Fruit fly (Drosophila melanogaster): ENCODE measurements around the gene CG34174.

The CG34174 gene

dm6 chr2L:2198613-2199432, 15.2 kb upstream of the CG34174 start (continued):
- TF ChIP-seq Ets21C (GFP tag; optimal IDR thresholded peaks at IDR 0.05) (peak; percentile 98), CG1621 (tag; optimal IDR thresholded peaks at IDR 0.05) (peak; percentile 94), CG34406 (GFP tag; optimal IDR thresholded peaks at IDR 0.05) (peak; percentile 98), Eip75B (GFP tag; optimal IDR thresholded peaks at IDR 0.05) (peak; percentile 99), CG31627 (GFP tag; optimal IDR thresholded peaks at IDR 0.05) (peak; percentile 99), eg (GFP tag; IDR thresholded peaks at IDR 0.05) (no peak), CG10669 (GFP tag; optimal IDR thresholded peaks at IDR 0.05) (peak; percentile 94), Hr38 (GFP tag; optimal IDR thresholded peaks at IDR 0.05) (peak; percentile 51), CG11902 (GFP tag; optimal IDR thresholded peaks at IDR 0.05) (peak; percentile 98), Met (GFP tag; optimal IDR thresholded peaks at IDR 0.05) (peak; percentile 99), Sox102F (GFP tag; optimal IDR thresholded peaks at IDR 0.05) (peak; percentile 99), CG16779 (tag; optimal IDR thresholded peaks at IDR 0.05) (peak; percentile 94), esn (GFP tag; optimal IDR thresholded peaks at IDR 0.05) (peak; percentile 99), OdsH (GFP tag; optimal IDR thresholded peaks at IDR 0.05) (peak; percentile 98), ss (GFP tag; optimal IDR thresholded peaks at IDR 0.05) (peak; percentile 92 to 93), Lpt (GFP tag; optimal IDR thresholded peaks at IDR 0.05) (peak; percentile 97), Smox (GFP tag; optimal IDR thresholded peaks at IDR 0.05) (peak; percentile 99), CG6163 (GFP tag; IDR thresholded peaks at IDR 0.05) (no peak), CG3032 (tag; optimal IDR thresholded peaks at IDR 0.05) (peak; percentile 97), CG8632 (GFP tag; optimal IDR thresholded peaks at IDR 0.05) (peak; percentile 97), CG3919 (GFP tag; optimal IDR thresholded peaks at IDR 0.05) (peak; percentile 99), CG9139 (GFP tag; optimal IDR thresholded peaks at IDR 0.05) (peak; percentile 90), dsx (GFP tag; optimal IDR thresholded peaks at IDR 0.05; ENCODE audit: poor library complexity, severe bottlenecking) (peak; percentile 94), Sox15 (GFP tag; optimal IDR thresholded peaks at IDR 0.05) (peak; percentile 98), CG11762 (GFP tag; optimal IDR thresholded peaks at IDR 0.05; ENCODE audit: insufficient read depth) (peak; percentile 98), CG11294 (GFP tag; IDR thresholded peaks at IDR 0.05) (no peak), Eip93F (GFP tag; optimal IDR thresholded peaks at IDR 0.05) (no peak), net (GFP tag; optimal IDR thresholded peaks at IDR 0.05) (peak; percentile 97), Ets96B (tag; optimal IDR thresholded peaks at IDR 0.05) (peak; percentile 97), Hr4 (GFP tag; optimal IDR thresholded peaks at IDR 0.05) (peak; percentile 98), Gug (GFP tag; IDR thresholded peaks at IDR 0.05) (no peak), svp (GFP tag) (peak; percentile 99), topi (GFP tag; optimal IDR thresholded peaks at IDR 0.05) (peak; percentile 99)

- TF ChIP-seq Ets96B (tag; optimal IDR thresholded peaks at IDR 0.05) (no peak), CG1621 (tag; optimal IDR thresholded peaks at IDR 0.05) (no peak), CG4318 (GFP tag; optimal IDR thresholded peaks at IDR 0.05) (no peak), vri (GFP tag; optimal IDR thresholded peaks at IDR 0.05) (no peak), CG34406 (GFP tag; optimal IDR thresholded peaks at IDR 0.05) (no peak), CG3919 (GFP tag; optimal IDR thresholded peaks at IDR 0.05) (no peak), CG3032 (tag; optimal IDR thresholded peaks at IDR 0.05) (no peak), Eip78C (GFP tag) (no peak), fd59A (GFP tag; optimal IDR thresholded peaks at IDR 0.05) (no peak), pdm3 (GFP tag; optimal IDR thresholded peaks at IDR 0.05) (no peak), Eip75B (GFP tag; optimal IDR thresholded peaks at IDR 0.05) (no peak), esn (GFP tag; optimal IDR thresholded peaks at IDR 0.05) (no peak), eg (GFP tag; IDR thresholded peaks at IDR 0.05) (no peak), Gug (GFP tag; IDR thresholded peaks at IDR 0.05) (no peak), CG6163 (GFP tag; IDR thresholded peaks at IDR 0.05) (no peak)
Measured at dm6 chr2L:2199433-2199796, 14.7 kb upstream of the CG34174 start.

All from whole organism, prepupa.